Fruit fly (Drosophila melanogaster): Measurements from ENCODE around the gene CG10237.

The CG10237 gene

DNA sequence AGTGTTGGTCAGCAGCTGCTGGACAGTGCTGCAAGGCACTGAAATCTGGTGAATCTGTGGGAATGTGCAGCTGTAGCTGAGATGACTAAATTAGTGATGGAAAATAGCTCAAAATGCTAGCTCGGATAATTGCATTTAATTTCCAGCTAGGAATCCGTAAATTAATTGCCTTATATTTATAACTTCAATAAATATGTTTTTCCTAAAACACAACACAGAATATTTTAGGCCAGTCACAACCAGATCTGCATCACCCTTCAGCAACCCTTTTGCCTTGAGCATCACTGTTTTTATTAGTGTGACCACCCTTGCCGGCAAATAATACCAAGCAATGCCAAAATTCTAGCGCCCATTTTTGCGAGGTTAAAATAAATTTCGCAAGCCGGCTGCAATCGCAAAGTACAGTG lies 2.2 kb upstream of the CG10237 start, which contains the start of gene Hs2st (continued):
- TF ChIP-seq Nf-YB (GFP tag; optimal IDR thresholded peaks at IDR 0.05) = peak; percentile 65
- TF ChIP-seq CG12104 (GFP tag; optimal IDR thresholded peaks at IDR 0.05) = peak; percentile 85
- TF ChIP-seq Hey (tag; optimal IDR thresholded peaks at IDR 0.05) = peak; percentile 77
- TF ChIP-seq CG17385 (GFP tag; optimal IDR thresholded peaks at IDR 0.05) = peak; percentile 82
- TF ChIP-seq CG6254 (GFP tag; optimal IDR thresholded peaks at IDR 0.05) = peak; percentile 50
- TF ChIP-seq cas (GFP tag; IDR thresholded peaks at IDR 0.05) = peak; percentile 89
- peak; percentile 59; the same call in 1 of the 2 replicates for TF ChIP-seq CG1024 (GFP tag; IDR thresholded peaks at IDR 0.05)
- peak; percentile 95 for TF ChIP-seq CoRest (tag; optimal IDR thresholded peaks at IDR 0.05)
- peak; percentile 96 for TF ChIP-seq sob (GFP tag; IDR thresholded peaks at IDR 0.05)
- no peak for TF ChIP-seq Doc3 (GFP tag; IDR thresholded peaks at IDR 0.05; ENCODE audit: partially characterized antibody)
- TF ChIP-seq crol (GFP tag; IDR thresholded peaks at IDR 0.05) = no peak; the same call in 1 of the 2 replicates
- peak; percentile 87 for TF ChIP-seq Gsc (GFP tag; IDR thresholded peaks at IDR 0.05)
- no peak for TF ChIP-seq hbn (GFP tag; IDR thresholded peaks at IDR 0.05; ENCODE audit: partially characterized antibody)
- peak; percentile 87 for TF ChIP-seq CG7357 (GFP tag; IDR thresholded peaks at IDR 0.05)
- peak; percentile 87 for TF ChIP-seq CG11560 (tag; IDR thresholded peaks at IDR 0.05)
- TF ChIP-seq jing (GFP tag; optimal IDR thresholded peaks at IDR 0.05) = peak; percentile 74
- TF ChIP-seq sc (optimal IDR thresholded peaks at IDR 0.05) = no peak
- TF ChIP-seq sc (GFP tag; optimal IDR thresholded peaks at IDR 0.05) = peak; percentile 81
- no peak for TF ChIP-seq mld (GFP tag; IDR thresholded peaks at IDR 0.05; ENCODE audit: partially characterized antibody)
- TF ChIP-seq z (GFP tag; IDR thresholded peaks at IDR 0.05) = no peak
- TF ChIP-seq zf30C (GFP tag; optimal IDR thresholded peaks at IDR 0.05) = no peak
- TF ChIP-seq CG9437 (GFP tag; optimal IDR thresholded peaks at IDR 0.05) = peak; percentile 69
- TF ChIP-seq Sry-β (GFP tag; optimal IDR thresholded peaks at IDR 0.05) = peak; percentile 98
- peak; percentile 95 for TF ChIP-seq chn (GFP tag; optimal IDR thresholded peaks at IDR 0.05)
- peak; percentile 89 for TF ChIP-seq stwl (tag; optimal IDR thresholded peaks at IDR 0.05)
- no peak for TF ChIP-seq usp (GFP tag; optimal IDR thresholded peaks at IDR 0.05)
- TF ChIP-seq Sox102F (GFP tag; optimal IDR thresholded peaks at IDR 0.05) = peak; percentile 89
- TF ChIP-seq CG1832 (GFP tag; optimal IDR thresholded peaks at IDR 0.05) = no peak
- TF ChIP-seq CG1603 (tag; optimal IDR thresholded peaks at IDR 0.05) = peak; percentile 96
- peak; percentile 42 for TF ChIP-seq MESR4 (GFP tag; optimal IDR thresholded peaks at IDR 0.05)
- TF ChIP-seq YL-1 (GFP tag; optimal IDR thresholded peaks at IDR 0.05) = peak; percentile 87
- peak; percentile 94 for TF ChIP-seq CG16815 (GFP tag; optimal IDR thresholded peaks at IDR 0.05)
- peak; percentile 89 for TF ChIP-seq Ets97D (GFP tag; optimal IDR thresholded peaks at IDR 0.05)
- peak; percentile 96 for TF ChIP-seq Max (GFP tag; optimal IDR thresholded peaks at IDR 0.05)
- peak; percentile 80 for TF ChIP-seq CrebB (tag; optimal IDR thresholded peaks at IDR 0.05)
- peak; percentile 84 for TF ChIP-seq CG12236 (GFP tag; optimal IDR thresholded peaks at IDR 0.05)
- peak; percentile 95 for TF ChIP-seq CG9817 (tag; optimal IDR thresholded peaks at IDR 0.05)
- TF ChIP-seq ash1 (GFP tag; optimal IDR thresholded peaks at IDR 0.05) = no peak
- peak; percentile 84 for TF ChIP-seq CG11398 (GFP tag; optimal IDR thresholded peaks at IDR 0.05)
- peak; percentile 97 for TF ChIP-seq Chrac-16 (GFP tag; optimal IDR thresholded peaks at IDR 0.05)
- peak; percentile 46 for TF ChIP-seq wek (GFP tag; optimal IDR thresholded peaks at IDR 0.05)
- peak; percentile 94 for TF ChIP-seq phol (tag; optimal IDR thresholded peaks at IDR 0.05)
- TF ChIP-seq tup (GFP tag; optimal IDR thresholded peaks at IDR 0.05) = peak; percentile 91
- peak; percentile 97 for TF ChIP-seq nmo (GFP tag; optimal IDR thresholded peaks at IDR 0.05)
- TF ChIP-seq shn (GFP tag; optimal IDR thresholded peaks at IDR 0.05) = peak; percentile 97
- peak; percentile 92 for TF ChIP-seq CG12744 (GFP tag; optimal IDR thresholded peaks at IDR 0.05)
- peak; percentile 81 for TF ChIP-seq ham (GFP tag; IDR thresholded peaks at IDR 0.05)
- peak; percentile 76 for TF ChIP-seq sens-2 (GFP tag; IDR thresholded peaks at IDR 0.05)
- TF ChIP-seq croc (GFP tag; conservative IDR thresholded peaks at IDR 0.05) = peak; percentile 91
- peak; percentile 64; the same call in 1 of the 2 replicates for TF ChIP-seq sim (GFP tag; IDR thresholded peaks at IDR 0.05)
- peak; percentile 78 for TF ChIP-seq ATbp (GFP tag; optimal IDR thresholded peaks at IDR 0.05)
